Worm (Caenorhabditis elegans) whole organism, L4 larva: ENCODE measurements around the gene fbxc-34.

Experiments used
- D1046.2 ChIP-seq: fragments of 200-800 bp; sonication (Bioruptor generic); IDR thresholded peaks from 2 replicates; pipeline ENCODE4 v1.3.6; 2022; ENCODE audit warnings: missing genetic modification characterization, missing compliant biosample characterization
- F10B5.3 ChIP-seq: sonication (generic microtip); optimal IDR thresholded peaks from 2 replicates; lab custom pipeline; 2016; ENCODE audit warnings: mild to moderate bottlenecking, missing genetic modification characterization, missing compliant biosample characterization
- F49E8.2 ChIP-seq: sonication (generic microtip); optimal IDR thresholded peaks from 2 replicates; lab custom pipeline; 2016; ENCODE audit warnings: missing compliant biosample characterization, mild to moderate bottlenecking, missing genetic modification characterization, borderline replicate concordance
- R02D3.7 ChIP-seq: fragments of 150-350 bp; sonication (generic microtip); optimal IDR thresholded peaks from 3 replicates; lab custom pipeline; 2014; ENCODE audit warnings: missing biosample characterization, missing genetic modification characterization
- T26A8.4 ChIP-seq: fragments of 200-800 bp; sonication (Bioruptor generic); IDR thresholded peaks from 2 replicates; pipeline ENCODE4 v1.3.6; 2022; ENCODE audit warnings: missing genetic modification characterization, missing compliant biosample characterization
- Y48G9A.11 ChIP-seq: fragments of 200-800 bp; sonication (Bioruptor generic); IDR thresholded peaks from 2 replicates; pipeline ENCODE4 v1.3.6; 2022; ENCODE audit warnings: missing genetic modification reagents, missing genetic modification characterization, missing compliant biosample characterization
- Y5F2A.4 ChIP-seq: fragments of 200-800 bp; sonication (Bioruptor generic); optimal IDR thresholded peaks from 2 replicates; lab custom pipeline; 2018; ENCODE audit warnings: mild to moderate bottlenecking, missing genetic modification characterization, missing compliant biosample characterization
- ZK546.5 ChIP-seq, 2 experiments: sonication (generic microtip); optimal IDR thresholded peaks; 2 replicates each; lab custom pipeline; 2017; ENCODE audit warnings: missing biosample characterization in 2 of 2, missing genetic modification characterization in 2 of 2
- aly-2 ChIP-seq: sonication (generic microtip); optimal IDR thresholded peaks from 2 replicates; lab custom pipeline; 2018; ENCODE audit warnings: missing biosample characterization, missing genetic modification characterization
- ceh-20 ChIP-seq: fragments of 200-800 bp; sonication (Bioruptor generic); IDR thresholded peaks from 2 replicates; pipeline ENCODE4 v1.3.6; 2022; ENCODE audit warnings: missing genetic modification reagents, missing genetic modification characterization, missing compliant biosample characterization
- ceh-28 ChIP-seq: fragments of 150-350 bp; optimal IDR thresholded peaks from 2 replicates; lab custom pipeline; 2014; ENCODE audit warnings: missing biosample characterization, missing genetic modification reagents, missing genetic modification characterization
- ceh-62 ChIP-seq: sonication (generic microtip); optimal IDR thresholded peaks from 2 replicates; lab custom pipeline; 2017; ENCODE audit warnings: missing biosample characterization, missing genetic modification characterization
- ceh-82 ChIP-seq: sonication (generic microtip); optimal IDR thresholded peaks from 2 replicates; lab custom pipeline; 2017; ENCODE audit warnings: missing biosample characterization, missing genetic modification characterization
- ces-1 ChIP-seq: fragments of 150-350 bp; sonication (generic microtip); optimal IDR thresholded peaks from 4 replicates; lab custom pipeline; 2014; ENCODE audit warnings: missing biosample characterization, missing genetic modification reagents, missing genetic modification characterization
- daf-16 ChIP-seq, 3 experiments: sonication (generic microtip); optimal IDR thresholded peaks; 2 replicates each; lab custom pipeline; 2016 to 2017; ENCODE audit warnings: missing genetic modification characterization in 3 of 3, missing genetic modification reagents in 3 of 3, mild to moderate bottlenecking in 2 of 3, missing compliant biosample characterization in 2 of 3, missing biosample characterization in 1 of 3, moderate library complexity in 1 of 3
- dmd-6 ChIP-seq: fragments of 200-800 bp; sonication (Bioruptor generic); IDR thresholded peaks from 2 replicates; pipeline ENCODE4 v1.3.6; 2022; ENCODE audit warnings: missing genetic modification reagents, missing genetic modification characterization, missing compliant biosample characterization
- duxl-1 ChIP-seq: sonication (generic microtip); optimal IDR thresholded peaks from 2 replicates; lab custom pipeline; 2016; ENCODE audit warnings: mild to moderate bottlenecking, missing genetic modification characterization, moderate library complexity, missing compliant biosample characterization; ENCODE audit not compliant: poor library complexity
- dve-1 ChIP-seq: sonication (generic microtip); optimal IDR thresholded peaks from 2 replicates; lab custom pipeline; 2017; ENCODE audit warnings: antibody characterized with exemption, mild to moderate bottlenecking, missing genetic modification characterization, missing compliant biosample characterization; ENCODE audit not compliant: insufficient read depth
- fkh-10 ChIP-seq: fragments of 150-350 bp; optimal IDR thresholded peaks from 2 replicates; lab custom pipeline; 2014; ENCODE audit warnings: missing biosample characterization, missing genetic modification reagents, missing genetic modification characterization
- hlh-11 ChIP-seq: fragments of 200-800 bp; sonication (Bioruptor generic); optimal IDR thresholded peaks from 2 replicates; lab custom pipeline; 2018; ENCODE audit warnings: mild to moderate bottlenecking, missing genetic modification characterization, missing compliant biosample characterization
- hlh-30 ChIP-seq: sonication (generic microtip); optimal IDR thresholded peaks from 2 replicates; lab custom pipeline; 2017; ENCODE audit warnings: antibody characterized with exemption, mild to moderate bottlenecking, missing genetic modification characterization, missing compliant biosample characterization; ENCODE audit not compliant: insufficient read depth
- lin-13 ChIP-seq: fragments of 150-350 bp; optimal IDR thresholded peaks from 2 replicates; lab custom pipeline; 2014; ENCODE audit warnings: missing biosample characterization, missing genetic modification reagents, missing genetic modification characterization
- lin-29 ChIP-seq: fragments of 200-800 bp; sonication (Bioruptor generic); IDR thresholded peaks from 2 replicates; pipeline ENCODE4 v1.3.6; 2022; ENCODE audit warnings: missing genetic modification reagents, missing genetic modification characterization, missing compliant biosample characterization
- lin-38 ChIP-seq: fragments of 200-800 bp; sonication (Bioruptor generic); IDR thresholded peaks from 2 replicates; pipeline ENCODE4 v1.3.6; 2022; ENCODE audit warnings: missing genetic modification reagents, missing genetic modification characterization, missing compliant biosample characterization
- lir-3 ChIP-seq: sonication (generic microtip); optimal IDR thresholded peaks from 2 replicates; lab custom pipeline; 2016; ENCODE audit warnings: mild to moderate bottlenecking, missing genetic modification characterization, missing compliant biosample characterization
- madf-5 ChIP-seq, 2 experiments: fragments of 200-800 bp; sonication (Bioruptor generic); IDR thresholded peaks; 2 replicates each; pipeline ENCODE4 v1.3.6; 2022; ENCODE audit warnings: missing compliant biosample characterization in 2 of 2, missing genetic modification characterization in 2 of 2
- madf-9 ChIP-seq: fragments of 200-800 bp; sonication (Bioruptor generic); conservative IDR thresholded peaks from 2 replicates; pipeline ENCODE4 v1.3.6; 2022; ENCODE audit warnings: missing genetic modification reagents, missing genetic modification characterization, missing compliant biosample characterization
- mdl-1 ChIP-seq, 2 experiments: fragments of 150-350 bp in 1 of 2; sonication (generic microtip) in 1 of 2; optimal IDR thresholded peaks; 2 replicates each; lab custom pipeline; 2014 to 2017; ENCODE audit warnings: missing biosample characterization in 2 of 2, missing genetic modification characterization in 2 of 2
- mep-1 ChIP-seq: fragments of 150-350 bp; sonication (generic microtip); optimal IDR thresholded peaks from 3 replicates; lab custom pipeline; 2014; ENCODE audit warnings: missing biosample characterization, missing genetic modification characterization
- nhr-102 ChIP-seq: sonication (generic microtip); optimal IDR thresholded peaks from 2 replicates; lab custom pipeline; 2016; ENCODE audit warnings: mild to moderate bottlenecking, missing genetic modification characterization, moderate library complexity, missing compliant biosample characterization
- nhr-11 ChIP-seq: fragments of 150-350 bp; optimal IDR thresholded peaks from 2 replicates; lab custom pipeline; 2014; ENCODE audit warnings: missing biosample characterization, missing genetic modification characterization
- nhr-28 ChIP-seq: fragments of 150-350 bp; optimal IDR thresholded peaks from 2 replicates; lab custom pipeline; 2014; ENCODE audit warnings: missing biosample characterization, missing genetic modification characterization
- nhr-48 ChIP-seq: sonication (generic microtip); optimal IDR thresholded peaks from 2 replicates; lab custom pipeline; 2016; ENCODE audit warnings: mild to moderate bottlenecking, missing genetic modification characterization, missing compliant biosample characterization
- nhr-77 ChIP-seq: fragments of 150-350 bp; optimal IDR thresholded peaks from 2 replicates; lab custom pipeline; 2014; ENCODE audit warnings: missing biosample characterization, missing genetic modification characterization
- pha-4 ChIP-seq, 2 experiments: fragments of 150-350 bp in 1 of 2; fragments of 200-800 bp in 1 of 2; sonication (Bioruptor generic) in 1 of 2; IDR thresholded peaks in 1 of 2; optimal IDR thresholded peaks in 1 of 2; 2 replicates each; pipeline versions ENCODE4 v1.3.6 to Lab custom; 2014 to 2022; ENCODE audit warnings: missing genetic modification characterization in 2 of 2, missing genetic modification reagents in 2 of 2, missing biosample characterization in 1 of 2, missing compliant biosample characterization in 1 of 2
- php-3 ChIP-seq: fragments of 200-800 bp; sonication (Bioruptor generic); IDR thresholded peaks from 2 replicates; pipeline ENCODE4 v1.3.6; 2022; ENCODE audit warnings: missing genetic modification reagents, missing genetic modification characterization, missing compliant biosample characterization
- pqm-1 ChIP-seq: sonication (generic microtip); optimal IDR thresholded peaks from 2 replicates; lab custom pipeline; 2017; ENCODE audit warnings: missing biosample characterization, missing genetic modification characterization
- saeg-2 ChIP-seq: fragments of 200-800 bp; sonication (Bioruptor generic); IDR thresholded peaks from 2 replicates; pipeline ENCODE4 v1.3.6; 2022; ENCODE audit warnings: missing genetic modification reagents, missing genetic modification characterization, missing compliant biosample characterization
- set-16 ChIP-seq: fragments of 200-800 bp; sonication (Bioruptor generic); IDR thresholded peaks from 2 replicates; pipeline ENCODE4 v1.3.6; 2022; ENCODE audit warnings: missing genetic modification reagents, missing genetic modification characterization, missing compliant biosample characterization
- tra-1 ChIP-seq: fragments of 200-800 bp; sonication (Bioruptor generic); IDR thresholded peaks from 2 replicates; pipeline ENCODE4 v1.3.6; 2022; ENCODE audit warnings: missing genetic modification reagents, missing genetic modification characterization, missing compliant biosample characterization
- unc-39 ChIP-seq: sonication (generic microtip); optimal IDR thresholded peaks from 2 replicates; lab custom pipeline; 2017; ENCODE audit warnings: missing biosample characterization, missing genetic modification characterization
- unc-62 ChIP-seq, 3 experiments: fragments of 150-350 bp in 1 of 3; sonication (generic microtip); optimal IDR thresholded peaks in 2 of 3; peaks in 1 of 3; 1 replicate in 1 of 3; 2 replicates in 2 of 3; lab custom pipeline; 2014 to 2017; ENCODE audit warnings: missing biosample characterization in 3 of 3, missing genetic modification characterization in 3 of 3, missing genetic modification reagents in 3 of 3, missing genotype in 1 of 3
- vab-7 ChIP-seq: fragments of 200-800 bp; sonication (Bioruptor generic); IDR thresholded peaks from 2 replicates; pipeline ENCODE4 v1.3.6; 2022; ENCODE audit warnings: missing genetic modification reagents, missing genetic modification characterization, missing compliant biosample characterization
- zfp-3 ChIP-seq: fragments of 200-800 bp; sonication (Bioruptor generic); conservative IDR thresholded peaks from 2 replicates; pipeline ENCODE4 v1.3.6; 2022; ENCODE audit warnings: missing genetic modification reagents, missing genetic modification characterization, missing compliant biosample characterization
- zip-11 ChIP-seq: fragments of 200-800 bp; sonication (Bioruptor generic); IDR thresholded peaks from 2 replicates; pipeline ENCODE4 v1.3.6; 2022; ENCODE audit warnings: missing genetic modification characterization, missing compliant biosample characterization

The fbxc-34 gene

DNA sequence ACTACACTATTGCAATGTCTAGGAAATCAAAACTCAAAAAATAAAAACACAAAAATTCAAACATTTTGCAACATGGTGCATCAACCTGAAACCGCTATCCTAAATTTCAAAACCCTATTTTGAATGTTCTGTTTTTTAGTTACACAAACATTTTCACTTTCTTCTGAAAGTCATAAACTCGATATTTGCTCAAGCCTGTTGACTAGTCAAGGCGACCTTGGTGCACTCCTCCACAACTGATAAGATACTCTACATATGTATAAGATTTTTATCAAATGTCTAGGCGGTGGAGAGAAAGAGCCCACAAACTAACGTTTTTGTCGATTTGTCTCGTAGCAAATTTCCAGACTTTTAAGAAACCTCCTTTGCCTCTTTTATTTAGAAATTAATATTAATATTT is 42.9 kb upstream of the fbxc-34 start, which contains the start of gene T07D3.4:
T07D3.4 (plus strand) TSS at position 286 of the 400 bp plus-strand sequence.
- no peak for TF ChIP-seq mep-1 (tag; lab: Kevin White, UChicago)
- peak; percentile 51; the same call in 1 of the 2 replicates for TF ChIP-seq dmd-6 (GFP tag; lab: Robert Waterston, UW)
- TF ChIP-seq dve-1: peak; percentile 29
- TF ChIP-seq lin-38 (GFP tag; lab: Robert Waterston, UW): no peak
- TF ChIP-seq duxl-1: no peak
- TF ChIP-seq set-16 (GFP tag; lab: Robert Waterston, UW): no peak
- no peak for TF ChIP-seq nhr-102 (tag; lab: Kevin White, UChicago)
- TF ChIP-seq ceh-20 (GFP tag; lab: Robert Waterston, UW): no peak
- no peak for TF ChIP-seq ces-1
- TF ChIP-seq nhr-11 (tag; lab: Kevin White, UChicago): no peak
- TF ChIP-seq zip-11 (GFP tag; lab: Robert Waterston, UW): no peak
- no peak for TF ChIP-seq unc-62 (GFP tag; optimal IDR thresholded peaks at IDR 0.05 in 1 of 2; lab: Kevin White, UChicago)
- TF ChIP-seq unc-62 (tag; optimal IDR thresholded peaks at IDR 0.05; lab: Kevin White, UChicago): no peak
- no peak for TF ChIP-seq lir-3 (tag; lab: Kevin White, UChicago)
- TF ChIP-seq madf-9: no peak
- TF ChIP-seq nhr-77 (tag; lab: Kevin White, UChicago): peak; percentile 37
- no peak for TF ChIP-seq F10B5.3 (tag; lab: Kevin White, UChicago)
- no peak for TF ChIP-seq F49E8.2 (tag; lab: Kevin White, UChicago)
- no peak for TF ChIP-seq mdl-1 (tag; optimal IDR thresholded peaks at IDR 0.05; lab: Kevin White, UChicago)
- no peak for TF ChIP-seq lin-13 (GFP tag; lab: Kevin White, UChicago)
- TF ChIP-seq nhr-48 (tag; lab: Kevin White, UChicago): no peak
- TF ChIP-seq madf-5 (GFP tag; IDR thresholded peaks at IDR 0.05; lab: Robert Waterston, UW): no peak
- TF ChIP-seq ceh-82: no peak
- TF ChIP-seq lin-29: no peak
- no peak for TF ChIP-seq T26A8.4 (GFP tag; lab: Robert Waterston, UW)
- peak; percentile 70 for TF ChIP-seq nhr-28 (tag; lab: Kevin White, UChicago)
- TF ChIP-seq tra-1 (GFP tag; lab: Robert Waterston, UW): no peak
- TF ChIP-seq vab-7 (GFP tag; lab: Robert Waterston, UW): no peak
- TF ChIP-seq R02D3.7 (tag; lab: Kevin White, UChicago): no peak
- no peak for TF ChIP-seq ceh-28
- TF ChIP-seq pha-4 (GFP tag; IDR thresholded peaks at IDR 0.05; lab: Robert Waterston, UW): no peak
- no peak for TF ChIP-seq pha-4 (tag; optimal IDR thresholded peaks at IDR 0.05; lab: Kevin White, UChicago)
- TF ChIP-seq pqm-1 (tag; lab: Kevin White, UChicago): peak; percentile 67
- no peak for TF ChIP-seq hlh-30 (tag; lab: Kevin White, UChicago)
- peak; percentile 54 for TF ChIP-seq hlh-11 (tag; lab: Kevin White, UChicago)
- TF ChIP-seq D1046.2 (GFP tag; lab: Robert Waterston, UW): no peak
- no peak for TF ChIP-seq ceh-62 (tag; lab: Kevin White, UChicago)
- no peak for TF ChIP-seq ZK546.5 (tag; optimal IDR thresholded peaks at IDR 0.05; lab: Kevin White, UChicago)
- TF ChIP-seq aly-2 (tag; lab: Kevin White, UChicago): no peak
- TF ChIP-seq unc-39 (tag; lab: Kevin White, UChicago): no peak
- no peak for TF ChIP-seq daf-16 (GFP tag; optimal IDR thresholded peaks at IDR 0.05; lab: Kevin White, UChicago)
- peak; percentile 90 for TF ChIP-seq daf-16 (tag; optimal IDR thresholded peaks at IDR 0.05; lab: Kevin White, UChicago)
- no peak for TF ChIP-seq saeg-2 (GFP tag; lab: Robert Waterston, UW)
- no peak for TF ChIP-seq Y48G9A.11 (GFP tag; lab: Robert Waterston, UW)
- no peak for TF ChIP-seq php-3 (GFP tag; lab: Robert Waterston, UW)
- no peak for TF ChIP-seq Y5F2A.4 (GFP tag; lab: Kevin White, UChicago)
- no peak for TF ChIP-seq fkh-10 (GFP tag; lab: Kevin White, UChicago)
- no peak for TF ChIP-seq zfp-3 (GFP tag; lab: Robert Waterston, UW)
